Fruit fly (Drosophila melanogaster) S2 (cell line): Measurements from ENCODE around the gene CG14441.

Source experiments
- CG8478 ChIP-seq: fragments of >200 bp; optimal IDR thresholded peaks from 2 replicates; lab custom pipeline; 2018
- CTCF ChIP-seq, 2 experiments: fragments of >200 bp; optimal IDR thresholded peaks; 2 replicates each; lab custom pipeline; 2018

The CG14441 gene

DNA sequence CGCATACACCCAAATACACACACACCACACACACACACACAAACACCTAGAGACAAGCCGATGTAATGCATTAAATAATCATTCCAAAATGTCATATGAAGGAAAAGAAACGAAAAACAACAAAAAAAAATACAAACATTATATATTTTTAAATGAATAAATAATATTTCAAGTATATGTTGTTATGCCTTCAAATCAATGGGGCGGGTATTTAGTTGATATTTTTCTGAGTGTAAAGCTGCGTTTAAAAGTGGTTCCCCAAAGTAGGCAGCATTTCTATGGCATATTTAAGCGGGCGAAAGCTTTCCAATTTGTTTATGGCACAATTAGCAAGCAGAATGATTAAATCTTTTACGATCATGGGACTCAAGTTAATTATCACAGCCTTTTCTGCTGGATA is 20.0 kb downstream of the CG14441 start:
- TF ChIP-seq CG8478 (lab: Kevin White, UChicago), result no peak
- TF ChIP-seq CTCF (optimal IDR thresholded peaks at IDR 0.05; lab: Kevin White, UChicago), result no peak

DNA sequence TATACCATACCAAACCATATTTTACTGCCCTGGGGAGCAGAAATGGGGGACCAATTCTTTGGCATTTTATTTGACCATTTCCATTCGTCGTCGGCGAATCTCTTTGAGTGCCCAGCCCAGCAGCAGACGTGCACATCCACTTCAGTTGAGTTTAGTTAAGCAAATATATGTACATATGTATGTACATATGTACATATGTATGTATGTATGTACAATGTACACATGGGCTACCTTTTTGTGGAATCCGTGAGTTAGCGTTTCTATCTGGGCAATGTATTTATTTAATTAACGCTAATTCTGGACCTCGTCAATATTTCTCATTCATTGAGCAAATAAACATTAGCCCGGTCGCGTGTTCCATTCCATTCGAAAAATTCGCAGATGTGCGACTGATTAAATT is 20.7 kb downstream of the CG14441 start:
- TF ChIP-seq CG8478 (lab: Kevin White, UChicago), result no peak
- TF ChIP-seq CTCF (optimal IDR thresholded peaks at IDR 0.05; lab: Kevin White, UChicago), result no peak

- TF ChIP-seq CTCF (optimal IDR thresholded peaks at IDR 0.05; lab: Kevin White, UChicago) (no peak), CG8478 (lab: Kevin White, UChicago) (no peak)
These were observed 24.3 kb downstream of the CG14441 start for dm6 chrX:6723622-6724021.

DNA sequence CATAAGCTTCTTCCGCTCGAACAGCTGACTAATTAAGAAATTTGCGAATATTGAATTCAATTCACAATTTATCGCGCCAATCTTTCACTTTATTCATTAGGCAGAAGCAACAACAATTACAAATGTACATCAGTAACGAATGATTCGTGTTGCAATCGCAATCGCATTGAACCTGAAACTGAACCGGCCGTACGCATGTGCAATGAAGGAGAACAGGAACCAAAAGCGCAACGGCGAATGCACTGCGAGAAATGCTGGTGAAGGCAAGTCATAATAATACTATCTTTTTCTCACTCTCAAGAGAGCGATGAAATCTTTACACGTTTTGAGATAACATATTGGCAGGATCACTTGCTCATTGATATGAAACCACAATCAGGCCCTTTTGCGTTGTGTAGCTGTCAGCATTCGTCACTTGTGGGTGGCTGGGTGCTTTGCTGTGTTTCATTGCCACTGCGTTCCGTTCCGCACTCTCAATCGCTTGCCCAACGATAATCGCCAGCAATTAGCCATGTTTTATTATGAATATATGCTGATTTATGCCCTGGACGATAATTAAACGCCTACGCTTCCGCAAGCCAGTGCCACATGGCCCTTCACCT is 25.7 kb downstream of the CG14441 start:
- TF ChIP-seq CG8478 (lab: Kevin White, UChicago) (no peak), CTCF (optimal IDR thresholded peaks at IDR 0.05; lab: Kevin White, UChicago) (no peak)

- TF ChIP-seq CG8478 (lab: Kevin White, UChicago) (no peak), CTCF (optimal IDR thresholded peaks at IDR 0.05; lab: Kevin White, UChicago) (no peak)
These were observed 27.6 kb downstream of the CG14441 start for dm6 chrX:6726758-6727490.

- peak; percentile 82 to 87 for TF ChIP-seq CTCF (optimal IDR thresholded peaks at IDR 0.05; lab: Kevin White, UChicago)
- TF ChIP-seq CG8478 (lab: Kevin White, UChicago), result no peak
These were observed 29.4 kb downstream of the CG14441 start for dm6 chrX:6728597-6729158.

DNA sequence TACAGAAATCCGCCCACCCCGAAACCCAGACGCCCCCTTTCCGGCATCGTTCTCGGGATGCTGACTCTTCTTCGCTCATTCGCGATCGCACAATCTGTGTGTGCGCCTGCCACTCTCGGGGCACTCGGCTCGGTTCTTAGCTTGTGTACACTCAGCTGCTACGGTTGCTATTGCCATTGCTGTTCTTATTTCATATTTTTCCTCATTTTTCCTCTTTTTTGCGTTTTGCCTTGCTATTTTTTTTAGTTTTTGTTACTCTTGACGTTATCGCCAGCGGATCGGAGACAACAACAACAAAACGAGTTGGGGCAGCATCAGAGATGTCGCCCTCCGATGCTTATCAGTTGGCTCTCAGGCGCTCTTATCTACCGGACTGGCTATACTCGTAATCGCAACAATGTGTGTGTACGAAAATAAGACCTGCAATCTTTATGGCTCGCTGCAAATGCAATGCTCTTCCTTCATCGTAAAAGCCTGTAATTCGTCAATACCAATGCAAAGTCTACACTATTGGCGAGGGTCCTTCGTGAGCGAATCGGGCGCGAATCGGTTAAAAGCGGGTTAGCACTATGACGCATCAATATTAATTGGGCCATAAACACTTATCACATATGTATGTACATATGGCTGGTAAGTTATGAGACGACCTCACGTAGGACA is 31.4 kb downstream of the CG14441 start:
- no peak for TF ChIP-seq CG8478 (lab: Kevin White, UChicago)
- no peak for TF ChIP-seq CTCF (optimal IDR thresholded peaks at IDR 0.05; lab: Kevin White, UChicago)

dm6 chrX:6733291-6734042 is 34.2 kb downstream of the CG14441 start:
- no peak for TF ChIP-seq CTCF (optimal IDR thresholded peaks at IDR 0.05; lab: Kevin White, UChicago)
- TF ChIP-seq CG8478 (lab: Kevin White, UChicago), result no peak

- TF ChIP-seq CTCF (optimal IDR thresholded peaks at IDR 0.05; lab: Kevin White, UChicago), result no peak
- no peak for TF ChIP-seq CG8478 (lab: Kevin White, UChicago)
These were observed 40.8 kb downstream of the CG14441 start, which contains the start of gene CG3168 for dm6 chrX:6739936-6740668. Gene CG3168, minus strand, starts transcription at chrX:6739986.

DNA sequence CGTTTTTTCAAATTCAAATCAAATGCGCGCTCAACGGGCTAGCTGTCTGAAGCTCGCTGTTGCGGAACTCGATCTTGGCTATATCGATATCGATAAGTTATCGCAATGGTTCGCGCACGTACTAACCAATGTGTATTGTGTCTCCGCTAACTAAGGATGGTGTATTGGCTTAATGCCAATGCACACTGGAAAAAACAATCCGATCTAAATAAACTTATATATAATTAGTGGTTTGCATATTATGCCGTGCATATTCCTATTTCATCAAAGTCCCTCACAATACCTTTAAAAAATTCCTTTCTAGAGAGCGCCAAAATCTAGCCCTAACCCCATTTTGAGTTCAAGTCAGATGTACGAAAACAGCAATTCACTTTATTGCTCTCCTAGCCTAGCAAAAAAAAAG is 41.9 kb downstream of the CG14441 start:
- TF ChIP-seq CG8478 (lab: Kevin White, UChicago) (no peak), CTCF (optimal IDR thresholded peaks at IDR 0.05; lab: Kevin White, UChicago) (peak; percentile 65 to 70)

DNA sequence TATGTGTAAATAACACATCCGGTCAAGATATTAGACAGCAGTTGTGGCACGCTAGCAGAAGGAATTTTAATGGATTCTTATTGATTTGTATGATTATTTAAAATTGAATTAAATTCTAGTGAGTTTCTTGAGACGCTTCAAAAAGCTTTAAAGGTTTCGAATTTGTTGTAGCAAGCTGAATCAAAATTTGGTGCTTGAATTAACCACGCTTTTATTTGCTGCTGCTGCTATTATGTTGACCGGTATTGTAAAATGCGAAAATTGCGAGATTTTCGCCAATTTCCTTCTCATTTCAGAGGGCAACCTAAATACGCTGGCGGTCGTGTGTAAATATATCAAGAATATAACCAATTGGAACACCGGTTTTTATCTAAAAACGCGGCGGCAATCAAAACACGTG is 43.9 kb downstream of the CG14441 start:
- no peak for TF ChIP-seq CTCF (optimal IDR thresholded peaks at IDR 0.05; lab: Kevin White, UChicago)
- no peak for TF ChIP-seq CG8478 (lab: Kevin White, UChicago)

DNA sequence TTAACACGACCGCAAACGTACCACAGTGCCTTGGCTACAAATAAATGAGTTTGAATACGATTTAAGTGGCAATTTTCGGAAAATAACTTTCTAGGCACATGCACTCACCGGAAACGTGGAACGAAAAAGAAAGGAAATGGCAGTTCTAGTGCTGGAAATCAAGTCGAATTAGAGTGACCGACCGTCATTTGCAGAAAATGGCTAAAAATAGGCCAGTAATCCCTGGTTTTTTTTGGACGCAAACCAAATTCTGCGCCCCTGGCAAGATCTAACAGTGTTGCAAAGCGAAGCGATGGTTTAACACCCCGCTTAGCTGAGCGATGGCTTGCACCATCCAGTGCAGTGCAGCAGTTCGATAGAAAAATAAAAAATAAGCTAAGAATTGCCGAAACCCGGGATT is 44.8 kb downstream of the CG14441 start, which contains the start of gene RpL17:
Gene RpL17 (minus strand): TSS at position 151 of the 400 bp plus-strand sequence.
- TF ChIP-seq CTCF (optimal IDR thresholded peaks at IDR 0.05; lab: Kevin White, UChicago) (peak; percentile 67 to 69), CG8478 (lab: Kevin White, UChicago) (no peak)

dm6 chrX:6745547-6745946 is 46.2 kb downstream of the CG14441 start:
- TF ChIP-seq CG8478 (lab: Kevin White, UChicago) (no peak), CTCF (optimal IDR thresholded peaks at IDR 0.05; lab: Kevin White, UChicago) (no peak)
